Fruit fly (Drosophila melanogaster): ENCODE results near the gene CG7252.
A peak's percentile ranks its signal among the peaks of the same experiment; 100 is the strongest.

Gene CG7252

DNA sequence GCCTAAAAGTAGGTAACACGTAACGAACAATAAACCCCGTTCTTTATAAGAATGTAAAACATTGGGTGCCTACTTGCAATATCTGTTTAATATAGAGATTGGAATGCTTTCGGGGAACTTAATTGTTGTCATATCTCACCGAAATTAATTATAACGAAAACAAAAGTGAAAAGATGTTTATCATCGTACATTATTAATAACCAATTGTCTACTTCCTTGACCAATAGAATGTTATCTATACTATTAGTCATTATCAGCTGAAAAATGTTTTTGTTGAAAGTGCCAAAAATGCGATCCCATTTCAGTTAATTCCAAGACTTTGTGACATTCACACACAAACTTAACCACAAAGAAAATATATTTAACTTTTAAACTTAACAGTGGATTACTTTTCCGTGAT is 6.3 kb downstream of the CG7252 start, which contains the start of gene CG7248:
Gene CG7248 (plus strand): TSS at position 301 of the 400 bp plus-strand sequence.
- TF ChIP-seq Antp (GFP tag; optimal IDR thresholded peaks at IDR 0.05): no peak
- peak; percentile 70 for TF ChIP-seq exex (tag; optimal IDR thresholded peaks at IDR 0.05)

DNA sequence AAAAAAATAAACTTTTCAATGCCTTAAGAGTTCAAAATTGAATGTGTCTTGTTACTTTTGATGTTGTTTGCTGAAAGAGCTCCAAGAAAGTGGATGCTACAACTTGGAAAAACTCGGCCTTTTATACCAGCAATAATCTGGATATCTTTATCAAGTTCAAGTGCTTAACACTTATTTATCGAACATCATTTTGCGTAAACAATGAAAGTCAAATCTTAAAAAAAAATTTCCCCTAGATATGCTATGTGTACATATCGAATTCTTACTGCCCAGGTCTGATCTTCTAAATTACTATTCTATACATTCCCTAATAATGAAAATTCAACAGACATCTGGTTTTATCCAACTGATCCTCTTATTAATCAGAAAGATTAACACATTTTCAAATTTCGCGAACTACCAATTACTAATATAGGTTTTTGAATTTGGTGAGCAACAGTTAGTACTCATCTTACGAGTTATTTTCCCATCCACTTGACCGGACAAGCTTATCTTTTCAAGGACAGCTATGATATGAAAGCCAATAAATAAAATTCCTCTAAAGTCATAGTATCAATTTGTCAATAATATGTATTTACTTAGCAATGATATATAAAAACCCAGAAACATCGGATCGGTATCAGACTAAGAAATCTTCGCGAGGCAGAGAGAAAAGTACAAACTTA is 10.3 kb downstream of the CG7252 start, which contains the start of the genes CG11570 and CG43294:
Gene CG11570 (minus strand): TSS at position 101 of the 665 bp plus-strand sequence.
Gene CG43294 (plus strand): TSS at position 615 of the 665 bp plus-strand sequence.
- TF ChIP-seq Pdp1 (GFP tag; optimal IDR thresholded peaks at IDR 0.05): no peak

DNA sequence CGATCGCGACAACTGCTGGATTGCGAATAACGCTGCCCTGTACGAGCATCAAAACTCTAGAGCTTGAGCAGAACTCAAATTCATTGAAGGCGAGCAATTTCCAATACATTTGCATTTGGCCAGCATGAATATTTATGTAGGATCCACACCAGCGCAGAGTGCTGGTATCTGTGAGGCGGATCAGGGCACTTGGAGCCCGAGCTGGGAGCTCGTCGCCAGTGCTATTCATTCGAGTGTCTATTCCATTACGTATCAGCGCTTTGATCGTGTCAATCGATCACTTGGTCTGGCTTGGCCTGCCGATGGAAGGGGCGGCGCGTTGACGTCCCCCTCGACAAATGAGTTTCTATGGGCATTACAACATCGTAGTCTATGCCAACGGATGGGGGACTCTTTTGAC is 18.6 kb downstream of the CG7252 start, which contains the start of gene prc:
Gene prc (minus strand): TSS at position 28 of the 400 bp plus-strand sequence.
- TF ChIP-seq sug (tag; optimal IDR thresholded peaks at IDR 0.05) (peak; percentile 22), ash1 (GFP tag; optimal IDR thresholded peaks at IDR 0.05) (no peak), CG18599 (GFP tag; optimal IDR thresholded peaks at IDR 0.05) (no peak), CG9215 (GFP tag; IDR thresholded peaks at IDR 0.05) (no peak), knrl (GFP tag; IDR thresholded peaks at IDR 0.05; ENCODE audit: partially characterized antibody) (no peak), CG6654 (GFP tag; optimal IDR thresholded peaks at IDR 0.05) (no peak), CG10543 (GFP tag; optimal IDR thresholded peaks at IDR 0.05) (peak; percentile 53), ase (GFP tag; IDR thresholded peaks at IDR 0.05) (no peak), sc (optimal IDR thresholded peaks at IDR 0.05) (no peak), sc (GFP tag; optimal IDR thresholded peaks at IDR 0.05) (no peak), sna (GFP tag; IDR thresholded peaks at IDR 0.05; ENCODE audit: partially characterized antibody) (no peak), hbn (GFP tag; IDR thresholded peaks at IDR 0.05; ENCODE audit: partially characterized antibody) (no peak), CG12236 (GFP tag; optimal IDR thresholded peaks at IDR 0.05) (no peak), Pdp1 (GFP tag; optimal IDR thresholded peaks at IDR 0.05) (peak in 1 of 2 experiments; percentile 49), eve (GFP tag; optimal IDR thresholded peaks at IDR 0.05) (no peak), dysf (GFP tag; IDR thresholded peaks at IDR 0.05) (0 out of 3 replicates have a peak, but pooled peaks have one; percentile 25), sens (GFP tag) (peak; percentile 21), CG30403 (GFP tag; optimal IDR thresholded peaks at IDR 0.05) (no peak), CG16813 (GFP tag; IDR thresholded peaks at IDR 0.05; ENCODE audit: partially characterized antibody) (no peak), Poxn (GFP tag; IDR thresholded peaks at IDR 0.05) (no peak), gsb-n (tag; optimal IDR thresholded peaks at IDR 0.05) (no peak), CG34376 (GFP tag; optimal IDR thresholded peaks at IDR 0.05) (peak; percentile 62)

DNA sequence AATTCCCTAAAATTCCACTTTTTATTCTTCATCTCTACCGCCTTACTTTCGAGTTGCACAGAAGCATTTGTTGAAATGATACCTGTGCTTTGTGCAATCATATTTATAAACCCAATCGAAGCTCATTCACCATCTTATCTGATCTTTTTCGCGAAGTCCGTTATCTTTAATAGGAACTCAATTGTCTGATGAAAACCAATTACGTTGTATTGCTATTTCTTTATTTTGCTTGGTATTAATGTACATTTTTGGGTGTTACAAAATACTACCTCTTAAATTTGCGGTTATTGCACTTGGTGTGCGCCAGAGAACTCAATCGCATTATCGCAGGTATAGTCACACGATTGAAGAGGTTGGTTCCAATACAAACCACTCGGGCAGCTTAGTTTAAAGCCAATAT is 25.4 kb downstream of the CG7252 start, which contains the start of gene Muc68E:
Gene Muc68E (minus strand): TSS at position 101 of the 400 bp plus-strand sequence.
- no peak for TF ChIP-seq Fer2 (tag; optimal IDR thresholded peaks at IDR 0.05)
- no peak for TF ChIP-seq CG12155 (GFP tag; optimal IDR thresholded peaks at IDR 0.05)

DNA sequence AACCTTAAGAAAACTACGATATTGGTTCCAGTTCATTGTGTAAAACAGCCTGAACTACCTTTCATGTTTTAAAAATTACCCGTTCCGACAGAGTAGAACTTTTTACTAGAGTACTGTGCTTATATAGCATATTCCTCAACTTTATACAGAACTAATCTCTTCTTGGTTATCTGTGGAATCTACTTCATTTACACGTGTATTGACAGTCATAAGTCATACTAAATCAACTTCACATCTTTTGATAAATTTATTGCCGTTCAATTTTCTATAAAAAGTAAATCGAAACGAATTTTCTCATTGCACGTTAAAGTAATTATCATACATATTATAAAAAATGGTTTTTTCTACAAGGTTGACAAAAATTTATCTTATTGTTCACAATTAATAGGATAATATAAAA is 26.2 kb downstream of the CG7252 start, which contains the start of gene CG42397:
Gene CG42397 (minus strand): TSS at position 101 of the 400 bp plus-strand sequence.
- TF ChIP-seq C15 (GFP tag; IDR thresholded peaks at IDR 0.05) (no peak), CG12299 (tag; optimal IDR thresholded peaks at IDR 0.05) (no peak), D19B (GFP tag; optimal IDR thresholded peaks at IDR 0.05) (peak; percentile 39), CG9817 (tag; optimal IDR thresholded peaks at IDR 0.05) (no peak)

DNA sequence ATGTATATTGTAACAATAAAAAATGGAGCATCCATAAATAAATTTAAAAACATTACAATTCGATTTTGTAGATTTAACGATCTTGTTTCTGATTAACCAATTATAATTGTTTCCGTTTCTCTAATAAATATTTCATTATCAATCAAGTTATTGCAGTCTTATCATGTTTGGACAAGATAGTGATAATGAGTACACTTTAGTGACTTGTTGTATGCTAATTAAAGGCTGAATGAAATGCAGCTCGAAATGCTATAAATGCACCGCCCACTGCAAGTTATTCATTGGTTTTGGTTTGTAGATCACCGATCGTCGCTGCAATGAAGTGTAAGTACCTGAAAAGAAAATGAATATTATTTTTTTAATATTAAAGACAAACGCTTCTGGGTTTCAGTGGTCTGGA is 27.1 kb downstream of the CG7252 start, which contains the start of gene CG14125:
Gene CG14125 (plus strand): TSS at position 301 of the 400 bp plus-strand sequence.
- TF ChIP-seq Hr3 (GFP tag; optimal IDR thresholded peaks at IDR 0.05) (no peak), CG3847 (GFP tag; IDR thresholded peaks at IDR 0.05) (no peak), CG6175 (GFP tag; IDR thresholded peaks at IDR 0.05) (no peak), repo (GFP tag; optimal IDR thresholded peaks at IDR 0.05) (no peak), Dip2 (GFP tag; IDR thresholded peaks at IDR 0.05) (no peak), yki (optimal IDR thresholded peaks at IDR 0.05) (no peak), CG2712 (tag; optimal IDR thresholded peaks at IDR 0.05) (no peak), Dbx (GFP tag; IDR thresholded peaks at IDR 0.05) (no peak), ase (GFP tag; IDR thresholded peaks at IDR 0.05) (no peak), CG10959 (GFP tag; IDR thresholded peaks at IDR 0.05) (no peak), CG8924 (tag; optimal IDR thresholded peaks at IDR 0.05) (no peak), ci (GFP tag; IDR thresholded peaks at IDR 0.05) (no peak), pros (GFP tag; optimal IDR thresholded peaks at IDR 0.05) (no peak), H2.0 (GFP tag; IDR thresholded peaks at IDR 0.05) (no peak)
